Fruit fly (Drosophila melanogaster): ENCODE data around the gene Rlip.

Rlip gene

dm6 chr3R:21060430-21061245, 43.2 kb downstream of the Rlip start, which contains the start of gene Mvl (continued):
- TF ChIP-seq Elba2 (GFP tag; optimal IDR thresholded peaks at IDR 0.05) (no peak), Taf1 (GFP tag; IDR thresholded peaks at IDR 0.05) (no peak), CG34422 (GFP tag; IDR thresholded peaks at IDR 0.05) (no peak), odd (GFP tag; optimal IDR thresholded peaks at IDR 0.05) (no peak), H2.0 (GFP tag; IDR thresholded peaks at IDR 0.05) (no peak), Sry-β (GFP tag; optimal IDR thresholded peaks at IDR 0.05) (no peak), exex (tag; optimal IDR thresholded peaks at IDR 0.05) (no peak), D19B (GFP tag; optimal IDR thresholded peaks at IDR 0.05) (no peak), prd (optimal IDR thresholded peaks at IDR 0.05) (no peak), prd (GFP tag; IDR thresholded peaks at IDR 0.05) (no peak), MESR4 (GFP tag; optimal IDR thresholded peaks at IDR 0.05) (peak; percentile 34), Bdp1 (GFP tag; optimal IDR thresholded peaks at IDR 0.05) (no peak), CG10462 (GFP tag; optimal IDR thresholded peaks at IDR 0.05) (no peak), bowl (GFP tag; IDR thresholded peaks at IDR 0.05) (no peak), NfI (GFP tag; optimal IDR thresholded peaks at IDR 0.05) (no peak), CG12659 (GFP tag; optimal IDR thresholded peaks at IDR 0.05) (peak; percentile 39), CG13894 (tag; optimal IDR thresholded peaks at IDR 0.05) (peak; percentile 96), Xrp1 (GFP tag; IDR thresholded peaks at IDR 0.05) (no peak), dm (GFP tag; optimal IDR thresholded peaks at IDR 0.05) (peak; percentile 46), CG14050 (GFP tag; IDR thresholded peaks at IDR 0.05) (no peak), CG5245 (GFP tag; optimal IDR thresholded peaks at IDR 0.05) (no peak), CG17802 (tag; optimal IDR thresholded peaks at IDR 0.05) (no peak), CG8281 (tag; optimal IDR thresholded peaks at IDR 0.05) (no peak), CG34376 (GFP tag; optimal IDR thresholded peaks at IDR 0.05) (peak; percentile 65), Dp (GFP tag; optimal IDR thresholded peaks at IDR 0.05) (peak; percentile 79), zfh2 (GFP tag; optimal IDR thresholded peaks at IDR 0.05) (no peak), Kr (GFP tag; optimal IDR thresholded peaks at IDR 0.05) (no peak), chif (GFP tag; optimal IDR thresholded peaks at IDR 0.05) (no peak), CG8944 (GFP tag; optimal IDR thresholded peaks at IDR 0.05) (no peak), nerfin-2 (GFP tag; IDR thresholded peaks at IDR 0.05; ENCODE audit: partially characterized antibody) (peak; percentile 43; the same call in 1 of the 2 replicates), ERR (GFP tag; optimal IDR thresholded peaks at IDR 0.05) (peak; percentile 8), CG32532 (GFP tag; IDR thresholded peaks at IDR 0.05) (no peak), phol (tag; optimal IDR thresholded peaks at IDR 0.05) (peak; percentile 2), stwl (tag; optimal IDR thresholded peaks at IDR 0.05) (peak; percentile 73), hb (GFP tag; IDR thresholded peaks at IDR 0.05; ENCODE audit: partially characterized antibody) (no peak), CG10565 (GFP tag; optimal IDR thresholded peaks at IDR 0.05) (no peak), fd64A (GFP tag; optimal IDR thresholded peaks at IDR 0.05) (no peak), CG10147 (GFP tag; optimal IDR thresholded peaks at IDR 0.05) (no peak), toy (GFP tag; IDR thresholded peaks at IDR 0.05) (no peak), CG3726 (GFP tag; IDR thresholded peaks at IDR 0.05) (no peak), sens (GFP tag) (peak; percentile 90), CG3281 (GFP tag; optimal IDR thresholded peaks at IDR 0.05) (no peak), CG6765 (GFP tag; optimal IDR thresholded peaks at IDR 0.05) (peak; percentile 20), kay (GFP tag; optimal IDR thresholded peaks at IDR 0.05) (peak; percentile 47), CG17829 (tag; optimal IDR thresholded peaks at IDR 0.05) (peak; percentile 66), CG18011 (GFP tag; optimal IDR thresholded peaks at IDR 0.05) (peak; percentile 3), HLHmδ (GFP tag; optimal IDR thresholded peaks at IDR 0.05) (peak; percentile 43), br (optimal IDR thresholded peaks at IDR 0.05) (no peak), lab (GFP tag; optimal IDR thresholded peaks at IDR 0.05) (peak; percentile 71), CG6791 (GFP tag; IDR thresholded peaks at IDR 0.05; ENCODE audit: partially characterized antibody) (peak; percentile 59; the same call in 1 of the 3 replicates)
